Worm (Caenorhabditis elegans) whole organism, L2 larva: ENCODE data around the gene pak-1.

Source experiments
- ZK546.5 ChIP-seq: sonication (generic microtip); optimal IDR thresholded peaks from 2 replicates; lab custom pipeline; 2017; ENCODE audit warnings: missing biosample characterization, missing genetic modification characterization
- blmp-1 ChIP-seq: sonication (generic microtip); optimal IDR thresholded peaks from 2 replicates; lab custom pipeline; 2017; ENCODE audit warnings: missing genetic modification characterization, mild to moderate bottlenecking, missing compliant biosample characterization, antibody characterized with exemption, moderate library complexity; ENCODE audit not compliant: insufficient read depth
- elt-1 ChIP-seq: fragments of 150-350 bp; optimal IDR thresholded peaks from 2 replicates; lab custom pipeline; 2014; ENCODE audit warnings: missing biosample characterization, missing genetic modification characterization
- lin-13 ChIP-seq: fragments of 150-350 bp; optimal IDR thresholded peaks from 2 replicates; lab custom pipeline; 2014; ENCODE audit warnings: missing biosample characterization, missing genetic modification reagents, missing genetic modification characterization
- nhr-11 ChIP-seq: fragments of 150-350 bp; optimal IDR thresholded peaks from 2 replicates; lab custom pipeline; 2014; ENCODE audit warnings: missing biosample characterization, missing genetic modification characterization
- sem-4 ChIP-seq: fragments of 150-350 bp; optimal IDR thresholded peaks from 2 replicates; lab custom pipeline; 2014; ENCODE audit warnings: missing biosample characterization, missing genetic modification reagents, missing genetic modification characterization
- snpc-4 ChIP-seq: fragments of 150-350 bp; optimal IDR thresholded peaks from 2 replicates; lab custom pipeline; 2014; ENCODE audit warnings: missing biosample characterization, missing genetic modification characterization
- unc-62 ChIP-seq: fragments of 150-350 bp; optimal IDR thresholded peaks from 2 replicates; lab custom pipeline; 2014; ENCODE audit warnings: missing biosample characterization, missing genetic modification reagents, missing genetic modification characterization
- ztf-11 ChIP-seq: sonication (generic microtip); optimal IDR thresholded peaks from 2 replicates; lab custom pipeline; 2017; ENCODE audit warnings: missing biosample characterization, missing genetic modification characterization

DNA sequence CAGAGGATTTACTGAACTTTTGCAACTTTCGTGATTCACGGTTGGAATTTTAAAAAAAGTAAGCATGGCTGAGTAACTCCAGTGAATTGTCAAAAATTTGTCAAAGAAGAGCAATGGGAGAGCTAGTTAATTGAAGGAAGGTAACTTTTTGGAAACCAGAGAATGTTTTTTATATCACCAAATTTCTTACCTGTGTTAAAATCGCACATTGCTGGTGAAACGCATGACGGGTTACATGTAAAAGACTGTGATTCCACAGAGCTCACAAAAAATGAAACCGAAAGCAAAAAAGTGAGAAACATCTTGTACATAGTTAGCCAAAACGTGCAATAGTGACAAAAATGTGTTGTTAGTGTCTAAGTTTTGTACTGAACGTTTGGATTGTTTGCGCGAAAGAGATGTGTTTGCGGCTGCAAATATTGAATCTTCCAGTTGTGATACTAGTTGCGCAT lies 49.3 kb downstream of the pak-1 start, which contains the start of gene F22F4.9:
- TF ChIP-seq sem-4 (tag; lab: Kevin White, UChicago) (no peak), snpc-4 (tag; lab: Kevin White, UChicago) (no peak), elt-1 (no peak), ZK546.5 (tag; lab: Kevin White, UChicago) (no peak), blmp-1 (no peak), unc-62 (GFP tag; lab: Kevin White, UChicago) (no peak), nhr-11 (tag; lab: Kevin White, UChicago) (no peak), lin-13 (GFP tag; lab: Kevin White, UChicago) (no peak), ztf-11 (tag; lab: Kevin White, UChicago) (no peak)
